Fruit fly (Drosophila melanogaster): ENCODE results near the gene CG32037.

- peak; percentile 55 for TF ChIP-seq CG15696 (tag; optimal IDR thresholded peaks at IDR 0.05)
- no peak for TF ChIP-seq odd (GFP tag; optimal IDR thresholded peaks at IDR 0.05)
- no peak for TF ChIP-seq corto (GFP tag; optimal IDR thresholded peaks at IDR 0.05)
- TF ChIP-seq CG32772 (GFP tag; IDR thresholded peaks at IDR 0.05), result peak; percentile 61
- peak; percentile 59; the same call in 1 of the 2 replicates for TF ChIP-seq al (GFP tag; IDR thresholded peaks at IDR 0.05)
- TF ChIP-seq psq (GFP tag; optimal IDR thresholded peaks at IDR 0.05), result no peak
- peak; percentile 95 for TF ChIP-seq MBD-R2 (GFP tag; IDR thresholded peaks at IDR 0.05)
- TF ChIP-seq gce (GFP tag; IDR thresholded peaks at IDR 0.05), result no peak
- peak; percentile 31; the same call in 1 of the 2 replicates for TF ChIP-seq H2.0 (GFP tag; IDR thresholded peaks at IDR 0.05)
- peak; percentile 53 for TF ChIP-seq Camta (GFP tag; optimal IDR thresholded peaks at IDR 0.05)
Observed at dm6 chr3L:9441907-9442479, 50.0 kb downstream of the CG32037 start, which contains the start of the genes Bet3 and Nf-YA.

All from whole organism, embryonic.